Worm (Caenorhabditis elegans) whole organism, L1 larva: ENCODE results near the gene C03B1.2.

ENCODE experiments used
- skn-1 ChIP-seq: fragments of 150-350 bp; optimal IDR thresholded peaks from 2 replicates; lab custom pipeline; 2014; ENCODE audit warnings: missing biosample characterization, missing genetic modification characterization
- sptf-1 ChIP-seq: fragments of 150-350 bp; optimal IDR thresholded peaks from 2 replicates; lab custom pipeline; 2014; ENCODE audit warnings: missing biosample characterization, missing genetic modification characterization

DNA sequence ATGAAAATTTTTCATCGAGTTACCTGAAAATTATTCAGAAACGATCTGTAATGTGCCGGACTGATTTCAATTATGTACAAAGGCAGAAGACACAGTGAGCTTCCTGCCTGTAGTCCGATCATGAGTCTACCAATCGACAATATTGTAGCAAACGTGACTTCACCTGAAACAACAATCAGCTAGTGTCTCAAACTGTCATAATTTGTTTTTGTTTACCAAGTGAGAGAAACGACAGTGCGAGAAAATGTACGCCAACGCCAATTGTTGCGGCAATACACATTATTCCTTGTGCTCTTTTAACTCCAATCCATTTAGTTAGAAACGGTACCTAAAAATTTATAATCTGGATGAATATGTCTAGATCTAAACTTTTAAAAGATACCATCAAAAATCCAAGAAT lies 32.5 kb upstream of the C03B1.2 start:
- no peak for TF ChIP-seq sptf-1 (tag; lab: Kevin White, UChicago)
- TF ChIP-seq skn-1 = no peak
